Worm (Caenorhabditis elegans) whole organism, young adult: ENCODE results near the gene bre-5.

Source experiments
- F37B4.10 ChIP-seq: fragments of 200-800 bp; sonication (Bioruptor generic); IDR thresholded peaks from 2 replicates; pipeline ENCODE4 v1.3.6; 2022; ENCODE audit warnings: missing genetic modification characterization, missing compliant biosample characterization
- athp-1 ChIP-seq: sonication (generic microtip); optimal IDR thresholded peaks from 2 replicates; lab custom pipeline; 2017; ENCODE audit warnings: mild to moderate bottlenecking, missing genetic modification characterization, missing compliant biosample characterization
- let-607 ChIP-seq, 2 experiments: fragments of 200-800 bp in 1 of 2; sonication (Bioruptor generic) in 1 of 2; sonication (generic microtip) in 1 of 2; optimal IDR thresholded peaks; 2 replicates each; lab custom pipeline; 2016 to 2018; ENCODE audit warnings: mild to moderate bottlenecking in 2 of 2, missing compliant biosample characterization in 2 of 2, missing genetic modification characterization in 2 of 2, moderate library complexity in 2 of 2, missing genotype in 1 of 2
- lir-1 ChIP-seq: fragments of 200-800 bp; sonication (Bioruptor generic); conservative IDR thresholded peaks from 2 replicates; pipeline ENCODE4 v1.3.6; 2022; ENCODE audit warnings: missing genetic modification reagents, missing genetic modification characterization, missing compliant biosample characterization
- mxl-1 ChIP-seq: sonication (generic microtip); optimal IDR thresholded peaks from 2 replicates; lab custom pipeline; 2016; ENCODE audit warnings: missing genetic modification characterization, missing compliant biosample characterization
- pha-4 ChIP-seq: fragments of 150-350 bp; sonication (generic microtip); optimal IDR thresholded peaks from 2 replicates; lab custom pipeline; 2014; ENCODE audit warnings: missing biosample characterization, missing genetic modification reagents, missing genetic modification characterization
- snpc-1.3 ChIP-seq: sonication (generic microtip); optimal IDR thresholded peaks from 2 replicates; lab custom pipeline; 2017; ENCODE audit warnings: missing genetic modification characterization, mild to moderate bottlenecking, missing compliant biosample characterization, antibody characterized with exemption, moderate library complexity, missing genotype, missing genetic modification reagents; ENCODE audit not compliant: insufficient read depth

bre-5 gene

ce11 chrIV:12005090-12005770, 45.8 kb downstream of the bre-5 start (continued):
- TF ChIP-seq athp-1 (tag; lab: Kevin White, UChicago) (no peak), F37B4.10 (GFP tag; lab: Robert Waterston, UW) (no peak), mxl-1 (tag; lab: Kevin White, UChicago) (no peak), let-607 (tag; optimal IDR thresholded peaks at IDR 0.05; lab: Kevin White, UChicago) (peak in 1 of 2 experiments; percentile 49), lir-1 (no peak), pha-4 (no peak), snpc-1.3 (tag; lab: Kevin White, UChicago) (peak; percentile 40)
